Worm (Caenorhabditis elegans): ENCODE results near the gene F52H2.1.

Gene F52H2.1

DNA sequence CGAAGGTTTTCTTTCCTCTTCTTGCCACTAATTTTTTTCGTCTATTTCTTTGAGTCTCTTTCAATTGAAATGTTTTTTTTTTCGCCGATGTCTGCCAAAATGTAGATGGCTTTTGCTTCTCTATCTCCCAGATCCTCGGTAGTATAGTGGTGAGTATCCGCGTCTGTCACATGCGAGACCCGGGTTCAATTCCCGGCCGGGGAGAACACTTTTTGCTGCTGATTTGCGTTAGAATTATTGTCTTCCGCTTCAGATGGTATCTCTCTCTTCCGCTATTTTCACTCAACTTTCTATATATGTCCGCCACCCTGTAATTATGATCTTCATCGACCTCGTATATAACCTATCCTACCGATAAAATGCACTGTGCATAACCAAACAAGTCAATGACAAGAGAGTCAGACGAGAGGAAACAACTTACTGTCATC is 19.5 kb upstream of the F52H2.1 start (continued):
- TF ChIP-seq sdc-2 (tag; optimal IDR thresholded peaks at IDR 0.05) (peak; percentile 65), ceh-2 (tag; optimal IDR thresholded peaks at IDR 0.05) (no peak), ahr-1 (tag; optimal IDR thresholded peaks at IDR 0.05) (no peak), npax-4 (tag; optimal IDR thresholded peaks at IDR 0.05) (peak; percentile 9), ceh-18 (tag; optimal IDR thresholded peaks at IDR 0.05) (peak; percentile 76), ceh-30 (tag; optimal IDR thresholded peaks at IDR 0.05) (no peak), lim-6 (tag; optimal IDR thresholded peaks at IDR 0.05) (peak; percentile 51), ceh-6 (GFP tag; optimal IDR thresholded peaks at IDR 0.05) (peak; percentile 10), pqm-1 (tag; optimal IDR thresholded peaks at IDR 0.05) (peak; percentile 39), rnt-1 (tag; optimal IDR thresholded peaks at IDR 0.05) (peak; percentile 62), elt-2 (tag; optimal IDR thresholded peaks at IDR 0.05) (peak; percentile 2), K02D7.2 (tag; optimal IDR thresholded peaks at IDR 0.05) (no peak), mec-3 (tag; optimal IDR thresholded peaks at IDR 0.05; ENCODE audit: borderline replicate concordance) (no peak), madf-2 (tag; optimal IDR thresholded peaks at IDR 0.05) (peak; percentile 66), pat-9 (tag; optimal IDR thresholded peaks at IDR 0.05) (peak; percentile 34), pag-3 (tag; optimal IDR thresholded peaks at IDR 0.05; ENCODE audit: borderline replicate concordance) (no peak), nhr-232 (tag; optimal IDR thresholded peaks at IDR 0.05) (peak; percentile 30), hlh-13 (GFP tag; optimal IDR thresholded peaks at IDR 0.05) (peak; percentile 20), ceh-31 (tag; optimal IDR thresholded peaks at IDR 0.05) (peak; percentile 65), syd-9 (tag; optimal IDR thresholded peaks at IDR 0.05) (peak; percentile 57), hlh-30 (tag; optimal IDR thresholded peaks at IDR 0.05; ENCODE audit: insufficient read depth) (peak; percentile 66), odd-2 (tag; optimal IDR thresholded peaks at IDR 0.05) (no peak), ceh-48 (tag; optimal IDR thresholded peaks at IDR 0.05) (peak; percentile 8), sox-2 (GFP tag; IDR thresholded peaks at IDR 0.05) (peak; percentile 29; the same call in 1 of the 2 replicates), fkh-10 (GFP tag; optimal IDR thresholded peaks at IDR 0.05) (no peak), nfya-1 (tag; optimal IDR thresholded peaks at IDR 0.05) (peak; percentile 39), eyg-1 (tag; optimal IDR thresholded peaks at IDR 0.05) (no peak), ref-2 (tag; optimal IDR thresholded peaks at IDR 0.05) (peak; percentile 49), sox-4 (tag; optimal IDR thresholded peaks at IDR 0.05) (peak; percentile 39), C38D4.7 (GFP tag; optimal IDR thresholded peaks at IDR 0.05) (peak; percentile 50), hlh-6 (tag; optimal IDR thresholded peaks at IDR 0.05) (no peak), ceh-14 (tag; optimal IDR thresholded peaks at IDR 0.05) (peak; percentile 28), K09A11.1 (tag; optimal IDR thresholded peaks at IDR 0.05; ENCODE audit: insufficient read depth) (no peak), unc-55 (GFP tag; optimal IDR thresholded peaks at IDR 0.05) (peak; percentile 65), F13H6.1 (tag; optimal IDR thresholded peaks at IDR 0.05) (peak; percentile 11), ztf-16 (tag; optimal IDR thresholded peaks at IDR 0.05) (peak; percentile 70), fax-1 (tag; optimal IDR thresholded peaks at IDR 0.05) (peak; percentile 29), C08G9.2 (tag; optimal IDR thresholded peaks at IDR 0.05) (peak; percentile 27), fkh-6 (tag; optimal IDR thresholded peaks at IDR 0.05) (peak; percentile 13), tbx-2 (tag; optimal IDR thresholded peaks at IDR 0.05) (peak; percentile 69), pros-1 (tag; optimal IDR thresholded peaks at IDR 0.05) (peak; percentile 44), lin-11 (tag; optimal IDR thresholded peaks at IDR 0.05) (peak; percentile 52), gmeb-2 (tag; optimal IDR thresholded peaks at IDR 0.05) (peak; percentile 11), hlh-15 (tag; optimal IDR thresholded peaks at IDR 0.05) (peak; percentile 46)

DNA sequence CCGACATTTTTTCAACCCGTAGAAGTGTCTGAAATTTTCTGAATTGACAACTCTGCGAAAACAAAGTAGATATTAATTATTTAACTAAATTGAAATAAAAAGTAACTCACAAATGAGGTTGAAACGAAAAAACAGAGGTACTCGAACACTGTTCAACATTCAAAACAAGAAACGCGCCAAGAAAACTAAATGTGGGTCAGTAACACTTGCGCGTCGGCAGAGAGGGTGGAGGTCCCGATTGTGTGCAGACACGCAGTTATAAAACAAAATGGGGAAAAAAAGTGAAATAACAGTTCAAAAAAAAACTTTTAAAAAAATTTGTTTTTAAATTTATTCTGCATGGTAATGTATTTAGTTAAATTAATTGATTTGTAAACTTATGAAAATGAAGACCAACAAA is 13.5 kb upstream of the F52H2.1 start:
- TF ChIP-seq ceh-30 (tag; optimal IDR thresholded peaks at IDR 0.05) (no peak), odd-2 (tag; optimal IDR thresholded peaks at IDR 0.05) (no peak), K02D7.2 (tag; optimal IDR thresholded peaks at IDR 0.05) (no peak), elt-2 (tag; optimal IDR thresholded peaks at IDR 0.05) (no peak), hlh-30 (tag; optimal IDR thresholded peaks at IDR 0.05; ENCODE audit: insufficient read depth) (no peak), C38D4.7 (GFP tag; optimal IDR thresholded peaks at IDR 0.05) (no peak), ceh-2 (tag; optimal IDR thresholded peaks at IDR 0.05) (no peak), F13H6.1 (tag; optimal IDR thresholded peaks at IDR 0.05) (no peak), sox-2 (GFP tag; IDR thresholded peaks at IDR 0.05) (no peak)
